Worm (Caenorhabditis elegans) whole organism, L1 larva: ENCODE measurements around the gene F31F7.1.
A peak's percentile ranks its signal among the peaks of the same experiment; 100 is the strongest.

Experiments
- C04F5.9 ChIP-seq: sonication (generic microtip); optimal IDR thresholded peaks from 2 replicates; lab custom pipeline; 2016; ENCODE audit warnings: missing genetic modification characterization, missing compliant biosample characterization
- C16A3.4 ChIP-seq: fragments of 150-350 bp; optimal IDR thresholded peaks from 2 replicates; lab custom pipeline; 2014; ENCODE audit warnings: missing biosample characterization, missing genetic modification characterization
- Y116A8C.19 ChIP-seq: sonication (generic microtip); optimal IDR thresholded peaks from 2 replicates; lab custom pipeline; 2016; ENCODE audit warnings: missing compliant biosample characterization, missing genetic modification characterization, borderline replicate concordance
- aha-1 ChIP-seq: fragments of 150-350 bp; optimal IDR thresholded peaks from 2 replicates; lab custom pipeline; 2014; ENCODE audit warnings: missing biosample characterization, missing genetic modification characterization
- alr-1 ChIP-seq: fragments of 200-800 bp; sonication (Bioruptor generic); optimal IDR thresholded peaks from 2 replicates; lab custom pipeline; 2018; ENCODE audit warnings: borderline replicate concordance, mild to moderate bottlenecking, missing genetic modification characterization, missing compliant biosample characterization
- aly-2 ChIP-seq: fragments of 150-350 bp; optimal IDR thresholded peaks from 2 replicates; lab custom pipeline; 2014; ENCODE audit warnings: missing biosample characterization, missing genetic modification characterization
- blmp-1 ChIP-seq: fragments of 150-350 bp; optimal IDR thresholded peaks from 2 replicates; lab custom pipeline; 2014; ENCODE audit warnings: missing biosample characterization, missing genetic modification characterization
- ceh-63 ChIP-seq: fragments of 200-800 bp; sonication (Bioruptor generic); optimal IDR thresholded peaks from 2 replicates; lab custom pipeline; 2018; ENCODE audit warnings: mild to moderate bottlenecking, missing genetic modification characterization, missing compliant biosample characterization
- ceh-8 ChIP-seq: fragments of 200-800 bp; sonication (Bioruptor generic); optimal IDR thresholded peaks from 2 replicates; lab custom pipeline; 2018; ENCODE audit warnings: mild to moderate bottlenecking, missing genetic modification characterization, moderate library complexity, missing compliant biosample characterization
- ceh-90 ChIP-seq: sonication (generic microtip); optimal IDR thresholded peaks from 2 replicates; lab custom pipeline; 2016; ENCODE audit warnings: missing genetic modification characterization, missing compliant biosample characterization
- ces-1 ChIP-seq: fragments of 150-350 bp; optimal IDR thresholded peaks from 2 replicates; lab custom pipeline; 2014; ENCODE audit warnings: missing biosample characterization, missing genetic modification reagents, missing genetic modification characterization
- dpl-1 ChIP-seq, 3 experiments: fragments of 150-350 bp in 2 of 3; sonication (generic microtip) in 1 of 3; optimal IDR thresholded peaks; 2 replicates each; lab custom pipeline; 2014 to 2017; ENCODE audit warnings: missing biosample characterization in 3 of 3, missing genetic modification characterization in 3 of 3, missing genetic modification reagents in 3 of 3
- efl-1 ChIP-seq, 4 experiments: fragments of 150-350 bp; optimal IDR thresholded peaks in 3 of 4; peaks in 1 of 4; 1 replicate in 1 of 4; 2 replicates in 3 of 4; lab custom pipeline; 2014; ENCODE audit warnings: missing biosample characterization in 2 of 4, missing genetic modification characterization in 2 of 4, missing genetic modification reagents in 2 of 4
- efl-3 ChIP-seq: fragments of 200-800 bp; sonication (Bioruptor generic); optimal IDR thresholded peaks from 2 replicates; lab custom pipeline; 2018; ENCODE audit warnings: mild to moderate bottlenecking, missing genetic modification characterization, missing compliant biosample characterization
- egl-27 ChIP-seq, 2 experiments: fragments of 150-350 bp in 1 of 2; sonication (generic microtip); optimal IDR thresholded peaks; 3 replicates each; lab custom pipeline; 2017 to 2018; ENCODE audit warnings: missing biosample characterization in 2 of 2, missing genetic modification characterization in 2 of 2, missing genetic modification reagents in 2 of 2
- elt-3 ChIP-seq, 6 experiments: fragments of 150-350 bp in 1 of 6; sonication (generic microtip); optimal IDR thresholded peaks; 2 replicates each; lab custom pipeline; 2017 to 2018; ENCODE audit warnings: missing biosample characterization in 6 of 6, missing genetic modification characterization in 6 of 6, inconsistent platforms in 1 of 6
- fkh-10 ChIP-seq: sonication (generic microtip); optimal IDR thresholded peaks from 2 replicates; lab custom pipeline; 2017; ENCODE audit warnings: missing biosample characterization, missing genetic modification reagents, missing genetic modification characterization
- fkh-8 ChIP-seq: sonication (generic microtip); optimal IDR thresholded peaks from 2 replicates; lab custom pipeline; 2016; ENCODE audit warnings: mild to moderate bottlenecking, missing genetic modification characterization, missing compliant biosample characterization
- fos-1 ChIP-seq: fragments of 150-350 bp; optimal IDR thresholded peaks from 2 replicates; lab custom pipeline; 2014; ENCODE audit warnings: missing biosample characterization, missing genetic modification characterization
- grh-1 ChIP-seq: fragments of 200-800 bp; sonication (Bioruptor generic); IDR thresholded peaks from 2 replicates; pipeline ENCODE4 v1.3.6; 2022; ENCODE audit warnings: missing genetic modification reagents, missing genetic modification characterization, missing compliant biosample characterization
- hlh-17 ChIP-seq: fragments of 200-800 bp; sonication (Bioruptor generic); optimal IDR thresholded peaks from 2 replicates; lab custom pipeline; 2018; ENCODE audit warnings: missing genetic modification characterization, mild to moderate bottlenecking, missing compliant biosample characterization, moderate library complexity, borderline replicate concordance
- hpl-2 ChIP-seq: fragments of 150-350 bp; optimal IDR thresholded peaks from 2 replicates; lab custom pipeline; 2014; ENCODE audit warnings: missing biosample characterization, missing genetic modification reagents, missing genetic modification characterization
- lin-14 ChIP-seq: fragments of 200-800 bp; sonication (Bioruptor generic); optimal IDR thresholded peaks from 2 replicates; lab custom pipeline; 2018; ENCODE audit warnings: mild to moderate bottlenecking, missing genetic modification characterization, moderate library complexity, missing compliant biosample characterization
- lin-35 ChIP-seq, 2 experiments: fragments of 150-350 bp; optimal IDR thresholded peaks; 2 replicates each; lab custom pipeline; 2014; ENCODE audit warnings: missing biosample characterization in 2 of 2, missing genetic modification characterization in 2 of 2, missing genetic modification reagents in 2 of 2
- mab-9 ChIP-seq: fragments of 200-800 bp; sonication (Bioruptor generic); IDR thresholded peaks from 2 replicates; pipeline ENCODE4 v1.3.6; 2022; ENCODE audit warnings: missing genetic modification reagents, missing genetic modification characterization, missing compliant biosample characterization
- mep-1 ChIP-seq: fragments of 150-350 bp; optimal IDR thresholded peaks from 2 replicates; lab custom pipeline; 2014; ENCODE audit warnings: missing biosample characterization, missing genetic modification characterization
- nhr-11 ChIP-seq: fragments of 150-350 bp; optimal IDR thresholded peaks from 2 replicates; lab custom pipeline; 2014; ENCODE audit warnings: missing biosample characterization, missing genetic modification characterization
- nhr-12 ChIP-seq: sonication (generic microtip); optimal IDR thresholded peaks from 2 replicates; lab custom pipeline; 2017; ENCODE audit warnings: missing biosample characterization, missing genetic modification characterization
- nhr-20 ChIP-seq: sonication (generic microtip); optimal IDR thresholded peaks from 2 replicates; lab custom pipeline; 2016; ENCODE audit warnings: mild to moderate bottlenecking, missing genetic modification characterization, missing compliant biosample characterization
- nhr-237 ChIP-seq: fragments of 150-350 bp; optimal IDR thresholded peaks from 2 replicates; lab custom pipeline; 2014; ENCODE audit warnings: missing biosample characterization, missing genetic modification characterization
- nhr-28 ChIP-seq: fragments of 150-350 bp; optimal IDR thresholded peaks from 2 replicates; lab custom pipeline; 2014; ENCODE audit warnings: missing biosample characterization, missing genetic modification characterization
- nhr-47 ChIP-seq: sonication (generic microtip); optimal IDR thresholded peaks from 2 replicates; lab custom pipeline; 2016; ENCODE audit warnings: mild to moderate bottlenecking, missing genetic modification characterization, moderate library complexity, missing compliant biosample characterization
- nhr-77 ChIP-seq: fragments of 150-350 bp; optimal IDR thresholded peaks from 2 replicates; lab custom pipeline; 2014; ENCODE audit warnings: missing biosample characterization, missing genetic modification characterization
- nhr-85 ChIP-seq: sonication (generic microtip); peaks from one replicate; lab custom pipeline; 2016; ENCODE audit warnings: missing genetic modification characterization, inconsistent platforms, missing compliant biosample characterization
- nhr-90 ChIP-seq: sonication (generic microtip); optimal IDR thresholded peaks from 2 replicates; lab custom pipeline; 2016; ENCODE audit warnings: mild to moderate bottlenecking, missing genetic modification characterization, missing compliant biosample characterization; ENCODE audit not compliant: poor library complexity
- pqm-1 ChIP-seq: sonication (generic microtip); optimal IDR thresholded peaks from 3 replicates; lab custom pipeline; 2017; ENCODE audit warnings: missing biosample characterization, missing genetic modification characterization
- skn-1 ChIP-seq: fragments of 150-350 bp; optimal IDR thresholded peaks from 2 replicates; lab custom pipeline; 2014; ENCODE audit warnings: missing biosample characterization, missing genetic modification characterization
- snu-23 ChIP-seq: sonication (generic microtip); optimal IDR thresholded peaks from 2 replicates; lab custom pipeline; 2016; ENCODE audit warnings: missing genetic modification characterization, missing compliant biosample characterization
- sox-4 ChIP-seq: sonication (generic microtip); optimal IDR thresholded peaks from 2 replicates; lab custom pipeline; 2016; ENCODE audit warnings: missing genetic modification characterization, missing compliant biosample characterization
- tbx-2 ChIP-seq: sonication (generic microtip); optimal IDR thresholded peaks from 2 replicates; lab custom pipeline; 2016; ENCODE audit warnings: missing genetic modification characterization, missing compliant biosample characterization
- tlp-1 ChIP-seq: fragments of 150-350 bp; optimal IDR thresholded peaks from 2 replicates; lab custom pipeline; 2014; ENCODE audit warnings: missing biosample characterization, missing genetic modification characterization
- unc-130 ChIP-seq: fragments of 150-350 bp; optimal IDR thresholded peaks from 2 replicates; lab custom pipeline; 2017; ENCODE audit warnings: missing biosample characterization, missing genetic modification characterization, inconsistent platforms
- unc-62 ChIP-seq: fragments of 150-350 bp; optimal IDR thresholded peaks from 2 replicates; lab custom pipeline; 2014; ENCODE audit warnings: missing biosample characterization, missing genetic modification reagents, missing genetic modification characterization
- unc-86 ChIP-seq: sonication (generic microtip); optimal IDR thresholded peaks from 2 replicates; lab custom pipeline; 2016; ENCODE audit warnings: missing genetic modification characterization, missing compliant biosample characterization
- vab-15 ChIP-seq: sonication (generic microtip); optimal IDR thresholded peaks from 2 replicates; lab custom pipeline; 2017; ENCODE audit warnings: missing genotype, mild to moderate bottlenecking, missing genetic modification characterization, missing compliant biosample characterization
- xbp-1 ChIP-seq: sonication (generic microtip); optimal IDR thresholded peaks from 2 replicates; lab custom pipeline; 2016; ENCODE audit warnings: missing genetic modification characterization, missing compliant biosample characterization
- ztf-11 ChIP-seq, 2 experiments: sonication (generic microtip); optimal IDR thresholded peaks; 2 replicates each; lab custom pipeline; 2016 to 2017; ENCODE audit warnings: missing genetic modification characterization in 2 of 2, missing biosample characterization in 1 of 2, missing compliant biosample characterization in 1 of 2

F31F7.1 gene

ce11 chrV:6253936-6254335, 22.3 kb upstream of the F31F7.1 start:
- TF ChIP-seq nhr-85 (tag; lab: Kevin White, UChicago) (peak; percentile 92), mab-9 (GFP tag; lab: Robert Waterston, UW) (no peak), efl-1 (optimal IDR thresholded peaks at IDR 0.05; lab: Kevin White, UChicago) (no peak), efl-1 (GFP tag; optimal IDR thresholded peaks at IDR 0.05 in 1 of 2; lab: Kevin White, UChicago) (no peak), lin-14 (GFP tag; lab: Kevin White, UChicago) (peak; percentile 65), nhr-20 (tag; lab: Kevin White, UChicago) (peak; percentile 26), lin-35 (GFP tag; optimal IDR thresholded peaks at IDR 0.05; lab: Kevin White, UChicago) (no peak), efl-3 (GFP tag; lab: Kevin White, UChicago) (peak; percentile 4), snu-23 (peak; percentile 9)

ce11 chrV:6259139-6259538, 17.1 kb upstream of the F31F7.1 start, which contains the start of gene K08B12.1:
K08B12.1 (plus strand) TSS chrV:6259367.
- TF ChIP-seq blmp-1: peak; percentile 99
- TF ChIP-seq lin-14 (GFP tag; lab: Kevin White, UChicago): no peak
- peak in 1 of 6 experiments; percentile 38 for TF ChIP-seq elt-3 (tag; optimal IDR thresholded peaks at IDR 0.05; lab: Kevin White, UChicago)

ce11 chrV:6267237-6267812, 8.9 kb upstream of the F31F7.1 start, which contains the start of gene mrck-1:
mrck-1 (minus strand) TSS chrV:6267287.
- TF ChIP-seq ceh-90 (tag; lab: Kevin White, UChicago) (no peak), nhr-237 (tag; lab: Kevin White, UChicago) (peak; percentile 21), nhr-11 (peak; percentile 53), alr-1 (tag; lab: Kevin White, UChicago) (no peak), nhr-90 (tag; lab: Kevin White, UChicago) (peak; percentile 92), aha-1 (tag; lab: Kevin White, UChicago) (peak; percentile 53), vab-15 (tag; lab: Kevin White, UChicago) (peak; percentile 94), ceh-63 (GFP tag; lab: Kevin White, UChicago) (peak; percentile 20), unc-130 (peak; percentile 85), skn-1 (tag; lab: Kevin White, UChicago) (peak; percentile 87), nhr-47 (peak; percentile 96), C04F5.9 (peak; percentile 53), tlp-1 (no peak), hlh-17 (GFP tag; lab: Kevin White, UChicago) (no peak), fkh-10 (GFP tag; lab: Kevin White, UChicago) (peak; percentile 65), lin-35 (GFP tag; optimal IDR thresholded peaks at IDR 0.05; lab: Kevin White, UChicago) (peak; percentile 83 to 91), hpl-2 (GFP tag; lab: Kevin White, UChicago) (peak; percentile 30), Y116A8C.19 (tag; lab: Kevin White, UChicago) (no peak), egl-27 (tag; optimal IDR thresholded peaks at IDR 0.05; lab: Kevin White, UChicago) (peak; percentile 45 to 62), C16A3.4 (tag; lab: Kevin White, UChicago) (peak; percentile 97), grh-1 (peak; percentile 89), ceh-8 (GFP tag; lab: Kevin White, UChicago) (peak; percentile 100), fos-1 (peak; percentile 89), tbx-2 (tag; lab: Kevin White, UChicago) (peak; percentile 96), ces-1 (GFP tag; lab: Kevin White, UChicago) (peak; percentile 95), dpl-1 (GFP tag; optimal IDR thresholded peaks at IDR 0.05; lab: Kevin White, UChicago) (peak; percentile 83 to 86 (median 86)), snu-23 (peak; percentile 97), nhr-12 (no peak), xbp-1 (tag; lab: Kevin White, UChicago) (peak; percentile 96), fkh-8 (peak; percentile 78), nhr-20 (tag; lab: Kevin White, UChicago) (peak; percentile 97), unc-86 (tag; lab: Kevin White, UChicago) (peak; percentile 90), nhr-28 (no peak), ztf-11 (tag; optimal IDR thresholded peaks at IDR 0.05; lab: Kevin White, UChicago) (peak in 1 of 2 experiments; percentile 81), mep-1 (tag; lab: Kevin White, UChicago) (peak; percentile 98), aly-2 (tag; lab: Kevin White, UChicago) (peak; percentile 88), unc-62 (GFP tag; lab: Kevin White, UChicago) (no peak), nhr-77 (tag; lab: Kevin White, UChicago) (peak; percentile 84), pqm-1 (tag; lab: Kevin White, UChicago) (no peak), sox-4 (tag; lab: Kevin White, UChicago) (peak; percentile 64)
